Fruit fly (Drosophila melanogaster): Measurements from ENCODE around the gene CG42571.

DNA sequence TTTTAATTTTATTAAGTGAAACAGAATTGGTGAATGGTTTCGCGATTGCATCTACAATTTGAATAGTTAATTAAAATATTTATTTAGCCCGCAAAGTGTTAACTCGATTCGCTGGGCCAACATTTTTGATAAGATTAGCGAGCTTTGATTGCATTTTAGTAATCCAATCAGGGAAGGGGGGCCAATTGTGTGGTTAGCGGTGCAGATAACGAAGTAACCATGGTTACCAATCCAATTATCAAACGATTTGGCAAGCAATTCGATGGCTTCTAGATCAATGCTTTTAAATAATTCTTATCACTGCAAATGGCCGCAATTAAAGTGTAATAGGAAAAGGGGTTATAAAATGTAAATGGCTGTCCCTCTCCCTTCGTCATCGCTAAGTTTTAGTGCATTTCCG is 23.9 kb upstream of the CG42571 start:
- TF ChIP-seq CG12605 (GFP tag; IDR thresholded peaks at IDR 0.05): no peak
- no peak for TF ChIP-seq CG4496 (GFP tag; IDR thresholded peaks at IDR 0.05)
- TF ChIP-seq CG17806 (tag; optimal IDR thresholded peaks at IDR 0.05): no peak
- TF ChIP-seq CG8159 (tag; optimal IDR thresholded peaks at IDR 0.05): no peak
- no peak for TF ChIP-seq CG32121 (GFP tag; IDR thresholded peaks at IDR 0.05)
- no peak for TF ChIP-seq CG8301 (tag; optimal IDR thresholded peaks at IDR 0.05)
- no peak for TF ChIP-seq EcR (GFP tag; optimal IDR thresholded peaks at IDR 0.05)
- no peak for TF ChIP-seq CG10348 (GFP tag; IDR thresholded peaks at IDR 0.05)
- no peak for TF ChIP-seq CG34367 (tag; optimal IDR thresholded peaks at IDR 0.05)
- no peak for TF ChIP-seq CG9948 (tag; optimal IDR thresholded peaks at IDR 0.05)

Data from whole organism, pupa.